Worm (Caenorhabditis elegans) whole organism, L2 larva: Measurements from ENCODE around the gene F58F12.12.

ENCODE experiments used
- F13H6.1 ChIP-seq: sonication (generic microtip); optimal IDR thresholded peaks from 2 replicates; lab custom pipeline; 2016; ENCODE audit warnings: missing genetic modification characterization, missing compliant biosample characterization
- ama-1 ChIP-seq: fragments of 150-350 bp; optimal IDR thresholded peaks from 2 replicates; lab custom pipeline; 2018; ENCODE audit warnings: inconsistent platforms
- ceh-82 ChIP-seq: fragments of 150-350 bp; optimal IDR thresholded peaks from 2 replicates; lab custom pipeline; 2014; ENCODE audit warnings: missing biosample characterization, missing genetic modification characterization
- lin-39 ChIP-seq: fragments of 150-350 bp; optimal IDR thresholded peaks from 2 replicates; lab custom pipeline; 2014; ENCODE audit warnings: missing biosample characterization, missing genetic modification reagents, missing genetic modification characterization
- skn-1 ChIP-seq: sonication (generic microtip); optimal IDR thresholded peaks from 2 replicates; lab custom pipeline; 2017; ENCODE audit warnings: missing biosample characterization, missing genetic modification characterization

ce11 chrII:6401649-6402048 is 20.7 kb downstream of the F58F12.12 start, which contains the start of gene btb-2:
- TF ChIP-seq ama-1 (no peak), ceh-82 (tag; lab: Kevin White, UChicago) (no peak), F13H6.1 (tag; lab: Kevin White, UChicago) (no peak), skn-1 (tag; lab: Kevin White, UChicago) (no peak), lin-39 (tag; lab: Kevin White, UChicago) (no peak)
